Worm (Caenorhabditis elegans): Measurements from ENCODE around the gene srd-13.

Gene srd-13

DNA sequence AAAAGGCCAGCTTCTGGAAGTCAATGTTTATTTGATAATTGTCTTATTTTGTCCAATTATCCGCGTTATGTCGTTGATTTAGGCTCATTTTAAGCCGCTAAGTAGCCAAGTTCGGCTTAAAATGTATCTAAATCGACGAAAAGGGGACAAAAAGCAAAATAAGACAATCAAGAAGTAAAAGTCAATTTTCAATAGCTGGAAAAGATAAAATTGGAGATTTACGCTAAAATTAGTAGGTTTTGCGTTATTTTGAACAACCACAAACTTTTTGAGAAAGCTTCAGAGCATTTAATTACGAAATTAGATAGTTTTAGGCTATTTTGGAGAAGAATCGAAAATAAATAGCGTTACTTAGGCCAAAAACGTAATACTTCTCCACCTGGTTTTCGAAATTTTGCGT, 27.4 kb upstream of the srd-13 start:
- TF ChIP-seq ref-2 (tag; optimal IDR thresholded peaks at IDR 0.05): no peak
- TF ChIP-seq dmd-4 (tag; optimal IDR thresholded peaks at IDR 0.05; ENCODE audit: borderline replicate concordance): no peak
- no peak for TF ChIP-seq K02D7.2 (tag; optimal IDR thresholded peaks at IDR 0.05)
- no peak for TF ChIP-seq T23F11.4 (GFP tag; optimal IDR thresholded peaks at IDR 0.05)
- TF ChIP-seq madf-2 (tag; optimal IDR thresholded peaks at IDR 0.05): no peak
- no peak for TF ChIP-seq ceh-31 (tag; optimal IDR thresholded peaks at IDR 0.05)
- no peak for TF ChIP-seq ceh-2 (tag; optimal IDR thresholded peaks at IDR 0.05)
- TF ChIP-seq eyg-1 (tag; optimal IDR thresholded peaks at IDR 0.05): no peak
- TF ChIP-seq unc-42 (tag; optimal IDR thresholded peaks at IDR 0.05): no peak
- TF ChIP-seq ceh-48 (tag; optimal IDR thresholded peaks at IDR 0.05): no peak
- TF ChIP-seq ahr-1 (tag; optimal IDR thresholded peaks at IDR 0.05): no peak

ce11 chrIV:5662073-5662472, 26.6 kb upstream of the srd-13 start:
- TF ChIP-seq dmd-4 (tag; optimal IDR thresholded peaks at IDR 0.05; ENCODE audit: borderline replicate concordance) (no peak), unc-86 (tag; optimal IDR thresholded peaks at IDR 0.05) (no peak), ceh-30 (tag; optimal IDR thresholded peaks at IDR 0.05) (no peak), T23F11.4 (GFP tag; optimal IDR thresholded peaks at IDR 0.05) (no peak), pqm-1 (tag; optimal IDR thresholded peaks at IDR 0.05) (no peak), nfya-1 (tag; optimal IDR thresholded peaks at IDR 0.05) (no peak), ceh-2 (tag; optimal IDR thresholded peaks at IDR 0.05) (no peak), C38D4.7 (GFP tag; optimal IDR thresholded peaks at IDR 0.05) (no peak), lim-6 (tag; optimal IDR thresholded peaks at IDR 0.05) (no peak), hlh-8 (tag; optimal IDR thresholded peaks at IDR 0.05) (no peak), hlh-15 (tag; optimal IDR thresholded peaks at IDR 0.05) (no peak), K02D7.2 (tag; optimal IDR thresholded peaks at IDR 0.05) (no peak), ceh-48 (tag; optimal IDR thresholded peaks at IDR 0.05) (no peak), lin-11 (tag; optimal IDR thresholded peaks at IDR 0.05) (no peak), elt-2 (tag; optimal IDR thresholded peaks at IDR 0.05) (no peak), Y22D7AL.16 (tag; optimal IDR thresholded peaks at IDR 0.05) (no peak), ceh-6 (GFP tag; optimal IDR thresholded peaks at IDR 0.05) (no peak), che-1 (tag; optimal IDR thresholded peaks at IDR 0.05) (no peak), nhr-232 (tag; optimal IDR thresholded peaks at IDR 0.05) (no peak)

DNA sequence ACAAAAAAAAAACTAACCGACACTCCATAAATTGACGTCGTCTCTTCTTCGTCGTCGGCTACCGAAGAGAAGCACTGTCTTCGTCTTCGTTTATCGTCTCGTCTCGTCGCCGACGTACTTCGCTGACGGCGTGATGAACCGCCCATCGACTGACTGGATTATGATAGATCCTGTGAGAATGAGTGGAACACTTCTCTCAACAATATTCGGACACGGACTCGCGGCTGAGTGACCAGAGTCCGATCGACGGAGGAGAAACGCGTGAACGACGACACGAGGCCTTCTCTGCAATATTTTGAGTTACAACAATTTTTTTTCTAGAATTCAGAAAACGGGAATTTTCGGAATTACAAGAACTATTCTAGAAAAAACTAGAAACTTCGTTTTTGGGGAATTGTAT, 24.8 kb upstream of the srd-13 start, which contains the start of gene skn-1:
TSS of gene skn-1 (minus strand) at position 146 of the 400 bp plus-strand sequence.
- no peak for TF ChIP-seq npax-4 (tag; optimal IDR thresholded peaks at IDR 0.05)
- no peak for TF ChIP-seq sox-2 (GFP tag; IDR thresholded peaks at IDR 0.05)
- TF ChIP-seq pha-4 (tag; optimal IDR thresholded peaks at IDR 0.05): no peak
- no peak for TF ChIP-seq K09A11.1 (tag; optimal IDR thresholded peaks at IDR 0.05; ENCODE audit: insufficient read depth)
- TF ChIP-seq K02D7.2 (tag; optimal IDR thresholded peaks at IDR 0.05): no peak
- TF ChIP-seq lim-6 (tag; optimal IDR thresholded peaks at IDR 0.05): no peak
- no peak for TF ChIP-seq unc-86 (tag; optimal IDR thresholded peaks at IDR 0.05)
- no peak for TF ChIP-seq ceh-22 (tag; optimal IDR thresholded peaks at IDR 0.05)
- no peak for TF ChIP-seq ceh-30 (tag; optimal IDR thresholded peaks at IDR 0.05)

- TF ChIP-seq nhr-11 (tag; optimal IDR thresholded peaks at IDR 0.05) (no peak), elt-2 (tag; optimal IDR thresholded peaks at IDR 0.05) (peak; percentile 75)
Observed at ce11 chrIV:5659461-5659860, 24.0 kb upstream of the srd-13 start.

- no peak for TF ChIP-seq nfya-1 (tag; optimal IDR thresholded peaks at IDR 0.05)
- no peak for TF ChIP-seq hlh-30 (tag; optimal IDR thresholded peaks at IDR 0.05; ENCODE audit: insufficient read depth)
Observed at ce11 chrIV:5658897-5659296, 23.4 kb upstream of the srd-13 start.

DNA sequence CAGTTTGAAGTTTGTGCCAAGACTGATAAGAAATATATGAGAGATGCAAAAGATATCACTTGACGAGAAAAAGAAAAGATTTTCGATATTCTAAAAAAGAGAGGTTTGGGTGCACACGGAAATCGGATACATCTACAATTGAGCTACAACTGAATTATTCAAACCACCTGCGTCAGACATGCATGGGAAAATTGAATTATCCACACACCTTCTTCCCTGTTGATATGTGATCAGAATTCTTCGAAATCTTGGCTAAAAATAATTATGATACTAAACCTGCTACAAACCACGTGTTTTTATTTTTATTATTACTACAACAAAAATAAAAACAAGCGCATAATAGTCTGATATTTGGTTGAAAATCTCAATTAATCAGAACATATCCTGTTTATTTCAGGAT, 22.8 kb upstream of the srd-13 start:
- TF ChIP-seq ceh-24 (tag; optimal IDR thresholded peaks at IDR 0.05) (no peak), lin-11 (tag; optimal IDR thresholded peaks at IDR 0.05) (no peak), ref-2 (tag; optimal IDR thresholded peaks at IDR 0.05) (no peak), ceh-34 (tag; optimal IDR thresholded peaks at IDR 0.05) (no peak), Y22D7AL.16 (tag; optimal IDR thresholded peaks at IDR 0.05) (no peak), pha-2 (tag; optimal IDR thresholded peaks at IDR 0.05) (no peak), unc-3 (GFP tag; conservative IDR thresholded peaks at IDR 0.05) (no peak), unc-3 (tag; optimal IDR thresholded peaks at IDR 0.05) (no peak), che-1 (tag; optimal IDR thresholded peaks at IDR 0.05) (no peak)

Measured in whole organism, late embryonic.